Fruit fly (Drosophila melanogaster): ENCODE measurements around the gene mRpL19.

dm6 chr3R:8705323-8706097, 31.6 kb downstream of the mRpL19 start:
- TF ChIP-seq toe (GFP tag; optimal IDR thresholded peaks at IDR 0.05) (no peak), CG12768 (GFP tag; optimal IDR thresholded peaks at IDR 0.05) (no peak), cic (GFP tag; optimal IDR thresholded peaks at IDR 0.05) (no peak), CG5204 (GFP tag; optimal IDR thresholded peaks at IDR 0.05) (no peak), pad (GFP tag; optimal IDR thresholded peaks at IDR 0.05) (no peak)
